Worm (Caenorhabditis elegans): Measurements from ENCODE around the gene ZK1073.2.

- TF ChIP-seq tbx-11 (GFP tag; IDR thresholded peaks at IDR 0.05) (no peak), ama-1 (optimal IDR thresholded peaks at IDR 0.05) (no peak), ets-7 (tag; optimal IDR thresholded peaks at IDR 0.05) (no peak), pes-1 (GFP tag; IDR thresholded peaks at IDR 0.05) (no peak), B0310.2 (tag; optimal IDR thresholded peaks at IDR 0.05) (no peak), hnd-1 (tag; optimal IDR thresholded peaks at IDR 0.05) (no peak), ceh-13 (GFP tag; optimal IDR thresholded peaks at IDR 0.05) (no peak), sea-1 (GFP tag; conservative IDR thresholded peaks at IDR 0.05) (no peak), hmg-4 (GFP tag; optimal IDR thresholded peaks at IDR 0.05) (no peak), flt-1 (GFP tag; IDR thresholded peaks at IDR 0.05) (no peak), hmbx-1 (tag; optimal IDR thresholded peaks at IDR 0.05) (no peak)
Measured at ce11 chrX:16091166-16091565, 12.3 kb upstream of the ZK1073.2 start.
